Worm (Caenorhabditis elegans): ENCODE data around the gene clec-213.

The clec-213 gene

DNA sequence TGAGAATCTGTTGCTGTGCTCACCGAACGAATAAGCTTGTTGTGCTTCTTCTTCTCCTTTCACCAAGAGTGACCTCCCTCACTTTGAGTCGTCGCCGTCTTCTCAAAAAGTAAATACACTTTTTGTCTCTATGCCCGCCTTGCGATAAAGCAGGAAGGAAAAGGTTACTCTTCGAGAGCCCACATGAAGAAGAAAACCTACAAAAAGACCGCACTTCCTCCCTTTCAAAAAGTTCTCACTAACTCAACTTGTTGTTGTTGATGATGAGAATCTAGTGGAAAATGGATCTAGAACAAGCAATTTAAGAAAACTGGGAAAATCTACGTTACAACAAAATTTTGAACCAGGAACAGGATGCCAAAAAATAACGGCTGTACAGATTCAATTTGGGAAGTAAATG, 14.5 kb upstream of the clec-213 start, which contains the start of gene C50E3.6:
TSS of gene C50E3.6 (minus strand) at position 101 of the 400 bp plus-strand sequence.
- TF ChIP-seq nhr-237 (tag; optimal IDR thresholded peaks at IDR 0.05) (no peak), R02D3.7 (tag; optimal IDR thresholded peaks at IDR 0.05) (no peak), nhr-67 (tag; optimal IDR thresholded peaks at IDR 0.05) (no peak), nhr-77 (tag; optimal IDR thresholded peaks at IDR 0.05) (no peak), nhr-25 (tag; optimal IDR thresholded peaks at IDR 0.05) (no peak), zag-1 (tag; optimal IDR thresholded peaks at IDR 0.05) (no peak), egl-27 (tag; optimal IDR thresholded peaks at IDR 0.05) (no peak), aly-2 (tag; optimal IDR thresholded peaks at IDR 0.05) (no peak), mml-1 (tag; optimal IDR thresholded peaks at IDR 0.05) (no peak), ceh-16 (tag; optimal IDR thresholded peaks at IDR 0.05) (no peak), lsy-12 (tag; optimal IDR thresholded peaks at IDR 0.05) (no peak), nhr-43 (tag; optimal IDR thresholded peaks at IDR 0.05; ENCODE audit: poor library complexity, severe bottlenecking) (no peak), nfya-1 (tag; optimal IDR thresholded peaks at IDR 0.05; ENCODE audit: insufficient read depth) (no peak)

DNA sequence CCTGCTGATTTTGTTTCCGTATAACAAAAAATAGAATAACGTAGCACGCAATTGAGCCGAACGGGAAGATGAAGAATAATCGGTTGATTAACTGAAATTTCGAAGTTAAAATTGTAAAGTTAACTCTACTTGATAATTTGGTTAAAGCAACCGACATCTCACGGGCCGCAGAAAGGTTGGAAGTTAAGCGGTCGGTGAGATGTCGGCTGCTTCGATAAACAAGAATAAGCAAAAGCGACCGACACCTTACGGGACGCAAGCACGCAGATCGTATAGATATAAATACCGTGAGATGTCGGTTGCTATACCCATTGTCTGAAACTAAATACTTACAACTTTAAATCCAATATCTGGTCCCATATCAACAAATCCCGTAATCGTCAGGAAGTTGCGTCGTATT, 9.8 kb upstream of the clec-213 start:
- no peak for TF ChIP-seq ceh-82 (tag; optimal IDR thresholded peaks at IDR 0.05)
- TF ChIP-seq nhr-237 (tag; optimal IDR thresholded peaks at IDR 0.05) = no peak
- TF ChIP-seq snpc-4 (tag; optimal IDR thresholded peaks at IDR 0.05) = peak; percentile 6
- TF ChIP-seq nhr-11 (tag; optimal IDR thresholded peaks at IDR 0.05) = no peak
- TF ChIP-seq aly-2 (tag; optimal IDR thresholded peaks at IDR 0.05) = no peak

DNA sequence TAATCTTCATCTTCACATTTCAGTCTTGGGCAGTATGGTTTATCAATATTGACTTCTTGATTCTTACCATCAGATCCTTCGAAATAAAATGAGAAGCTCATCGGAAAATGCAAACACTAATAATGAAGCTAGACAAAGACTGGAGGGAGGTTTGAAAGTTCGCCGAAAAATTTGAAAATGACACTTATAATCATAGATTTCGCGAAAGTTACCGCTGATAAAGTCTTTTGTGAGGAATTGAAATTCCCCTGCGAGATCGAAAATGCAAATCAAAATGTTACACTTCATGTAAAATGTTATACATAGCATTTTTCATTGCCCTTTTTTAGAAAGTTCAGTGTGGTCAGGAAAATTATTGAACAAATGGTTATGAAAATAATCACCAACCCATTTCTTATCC, 6.7 kb upstream of the clec-213 start, which contains the start of gene C50E3.7:
TSS of gene C50E3.7 (minus strand) at position 101 of the 400 bp plus-strand sequence.
- TF ChIP-seq nhr-76 (tag; optimal IDR thresholded peaks at IDR 0.05) (no peak), pqm-1 (tag; optimal IDR thresholded peaks at IDR 0.05) (no peak), snpc-4 (tag; optimal IDR thresholded peaks at IDR 0.05) (no peak), mdl-1 (tag; optimal IDR thresholded peaks at IDR 0.05) (no peak), ceh-28 (tag; optimal IDR thresholded peaks at IDR 0.05) (no peak), nhr-25 (tag; optimal IDR thresholded peaks at IDR 0.05) (no peak)

DNA sequence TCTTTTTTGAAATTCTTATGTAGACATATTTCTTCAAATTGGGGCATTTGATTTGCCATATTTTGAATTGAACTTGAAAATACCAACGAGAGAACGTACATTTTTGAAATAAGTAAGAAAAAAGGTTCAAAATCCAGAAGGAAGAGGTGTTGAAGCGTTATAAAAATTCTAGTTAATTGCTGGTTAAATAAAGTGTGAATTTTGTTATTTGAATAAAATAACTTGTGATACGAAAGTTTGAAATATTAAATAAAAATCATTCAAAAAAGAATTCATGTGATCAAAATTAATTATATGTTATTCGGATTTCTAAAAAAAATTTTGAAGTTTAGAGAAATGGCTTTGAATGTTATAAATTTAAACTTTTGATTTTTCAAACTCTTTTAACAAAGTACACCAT, 4.8 kb upstream of the clec-213 start, which contains the start of gene C50E3.9:
TSS of gene C50E3.9 (minus strand) at position 101 of the 400 bp plus-strand sequence.
- TF ChIP-seq nhr-12 (tag; optimal IDR thresholded peaks at IDR 0.05) = no peak
- no peak for TF ChIP-seq jun-1 (tag; optimal IDR thresholded peaks at IDR 0.05)
- no peak for TF ChIP-seq lin-15B (tag; optimal IDR thresholded peaks at IDR 0.05)
- no peak for TF ChIP-seq fos-1 (tag; optimal IDR thresholded peaks at IDR 0.05)
- no peak for TF ChIP-seq R02D3.7 (tag; optimal IDR thresholded peaks at IDR 0.05)
- TF ChIP-seq unc-39 (tag; optimal IDR thresholded peaks at IDR 0.05) = no peak
- no peak for TF ChIP-seq sea-2 (GFP tag; optimal IDR thresholded peaks at IDR 0.05)
- TF ChIP-seq nhr-11 (tag; optimal IDR thresholded peaks at IDR 0.05) = no peak
- TF ChIP-seq ztf-11 (tag; optimal IDR thresholded peaks at IDR 0.05) = no peak
- no peak for TF ChIP-seq mdl-1 (tag; optimal IDR thresholded peaks at IDR 0.05)
- no peak for TF ChIP-seq nhr-67 (tag; optimal IDR thresholded peaks at IDR 0.05)
- TF ChIP-seq unc-62 (GFP tag; optimal IDR thresholded peaks at IDR 0.05) = no peak
- no peak for TF ChIP-seq nhr-28 (tag; optimal IDR thresholded peaks at IDR 0.05)
- TF ChIP-seq aly-2 (tag; optimal IDR thresholded peaks at IDR 0.05) = no peak
- no peak for TF ChIP-seq elt-1 (tag; optimal IDR thresholded peaks at IDR 0.05)
- TF ChIP-seq skn-1 (tag; optimal IDR thresholded peaks at IDR 0.05) = no peak

DNA sequence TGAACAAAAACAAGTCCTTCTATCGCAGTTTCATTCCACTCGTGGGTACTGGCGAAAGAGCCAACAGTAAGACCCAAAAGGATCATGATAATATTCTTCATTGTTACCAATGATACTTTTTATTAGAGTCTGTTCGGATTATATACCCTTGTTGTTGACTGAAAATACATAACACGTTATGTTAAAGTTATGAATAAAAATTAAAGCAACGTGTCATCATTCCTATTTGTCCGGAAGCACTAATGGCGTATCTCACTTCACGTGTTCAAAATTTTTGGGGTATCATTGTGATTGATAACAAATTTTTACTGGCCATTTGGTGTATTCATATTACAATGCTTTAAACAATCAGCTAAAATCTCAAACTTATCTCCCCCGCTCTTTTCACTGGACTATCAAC, 3.5 kb upstream of the clec-213 start, which contains the start of gene scl-26:
TSS of gene scl-26 (minus strand) at position 101 of the 400 bp plus-strand sequence.
- TF ChIP-seq fkh-10 (GFP tag; optimal IDR thresholded peaks at IDR 0.05) (no peak), ceh-82 (tag; optimal IDR thresholded peaks at IDR 0.05) (no peak), lsy-12 (tag; optimal IDR thresholded peaks at IDR 0.05) (no peak), nhr-23 (tag; optimal IDR thresholded peaks at IDR 0.05) (no peak), lin-39 (tag; optimal IDR thresholded peaks at IDR 0.05) (no peak), sea-2 (GFP tag; optimal IDR thresholded peaks at IDR 0.05) (no peak), egl-5 (tag; optimal IDR thresholded peaks at IDR 0.05) (no peak), ceh-16 (tag; optimal IDR thresholded peaks at IDR 0.05) (no peak), egl-27 (tag; optimal IDR thresholded peaks at IDR 0.05) (no peak)
